Fruit fly (Drosophila melanogaster) S2 (cell line): ENCODE measurements around the gene mus201.

Experiments
- CG8478 ChIP-seq: fragments of >200 bp; optimal IDR thresholded peaks from 2 replicates; lab custom pipeline; 2018
- CTCF ChIP-seq, 2 experiments: fragments of >200 bp; optimal IDR thresholded peaks; 2 replicates each; lab custom pipeline; 2018

The mus201 gene

dm6 chr2L:8477971-8478370 is 40.0 kb downstream of the mus201 start:
- peak in 1 of 2 experiments; percentile 64 for TF ChIP-seq CTCF (optimal IDR thresholded peaks at IDR 0.05; lab: Kevin White, UChicago)
- TF ChIP-seq CG8478 (lab: Kevin White, UChicago), result no peak

DNA sequence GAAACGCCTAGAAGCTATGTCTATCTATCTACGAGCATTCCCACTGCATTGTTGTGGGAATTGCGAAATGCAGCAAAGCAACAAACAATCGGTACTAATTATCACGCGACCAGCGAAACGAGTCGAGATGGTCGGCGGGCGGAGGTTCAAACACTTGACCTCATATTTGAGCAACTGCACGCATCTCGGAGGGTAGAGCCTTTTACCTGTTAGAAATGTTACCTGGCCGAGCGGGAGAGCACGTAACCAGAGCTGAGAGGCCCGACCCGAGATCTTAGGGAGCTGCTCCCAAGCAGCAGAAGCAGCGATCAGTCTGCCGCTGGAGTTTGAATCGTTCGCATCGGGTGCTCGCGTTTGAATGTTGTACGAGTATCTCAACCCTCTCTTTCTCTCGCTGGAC is 40.4 kb downstream of the mus201 start:
- TF ChIP-seq CTCF (optimal IDR thresholded peaks at IDR 0.05; lab: Kevin White, UChicago) (no peak), CG8478 (lab: Kevin White, UChicago) (no peak)

DNA sequence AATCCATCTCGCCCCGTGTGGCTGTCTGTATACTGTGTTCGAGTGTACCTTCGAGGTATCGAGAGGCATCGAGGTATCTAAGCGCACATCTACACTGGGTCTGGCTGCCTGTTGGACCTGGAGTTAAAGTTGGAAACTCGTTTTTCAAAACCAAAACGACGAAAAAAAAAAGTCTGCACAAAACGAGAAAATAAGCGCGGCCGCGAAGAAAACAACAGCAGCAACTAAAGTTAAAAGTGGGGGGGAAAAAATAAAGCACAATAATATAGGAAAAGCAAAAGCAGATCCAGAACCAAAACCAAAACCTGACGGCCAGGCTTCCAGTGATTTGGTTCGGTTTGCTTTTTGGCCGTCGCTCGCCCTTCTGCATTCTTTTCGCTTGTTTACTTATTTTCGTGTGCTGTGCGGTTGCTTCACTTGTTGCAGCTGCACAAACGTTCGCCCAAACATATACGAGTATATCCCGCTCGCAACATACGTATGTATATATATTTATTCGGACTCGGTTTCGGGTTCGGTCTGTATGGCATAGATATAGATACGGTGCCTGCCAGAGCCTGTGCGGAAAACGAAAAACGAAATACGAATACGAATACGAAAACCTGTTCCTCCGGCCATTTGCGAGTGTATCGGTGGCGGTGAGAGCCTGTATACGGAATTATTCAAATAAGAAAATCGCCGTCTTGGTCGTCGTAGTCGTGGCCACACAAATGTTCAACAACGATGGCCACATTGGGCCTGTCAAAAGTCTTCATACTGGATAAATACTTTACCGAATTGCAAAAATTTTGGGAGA is 41.1 kb downstream of the mus201 start:
- no peak for TF ChIP-seq CG8478 (lab: Kevin White, UChicago)

DNA sequence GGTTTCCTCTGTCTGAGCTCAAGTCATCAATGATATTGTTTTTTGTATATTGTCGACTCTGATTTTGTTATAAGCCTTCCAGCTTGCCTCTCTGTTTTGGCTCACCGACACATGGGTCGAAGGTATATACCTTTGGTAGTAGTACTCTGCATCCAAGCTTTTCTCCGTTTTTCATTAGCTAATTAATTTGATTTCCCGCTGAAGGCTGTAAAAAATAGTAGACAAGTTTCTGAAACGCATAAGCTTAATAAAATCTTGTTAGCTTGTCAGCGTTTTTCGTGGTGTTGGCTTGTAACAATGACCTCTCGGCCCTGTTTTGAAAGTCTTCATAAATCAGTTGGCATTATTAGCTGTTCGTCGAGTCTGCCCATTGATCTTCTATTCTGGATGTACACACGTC is 42.9 kb downstream of the mus201 start:
- TF ChIP-seq CTCF (optimal IDR thresholded peaks at IDR 0.05; lab: Kevin White, UChicago) (no peak), CG8478 (lab: Kevin White, UChicago) (no peak)

DNA sequence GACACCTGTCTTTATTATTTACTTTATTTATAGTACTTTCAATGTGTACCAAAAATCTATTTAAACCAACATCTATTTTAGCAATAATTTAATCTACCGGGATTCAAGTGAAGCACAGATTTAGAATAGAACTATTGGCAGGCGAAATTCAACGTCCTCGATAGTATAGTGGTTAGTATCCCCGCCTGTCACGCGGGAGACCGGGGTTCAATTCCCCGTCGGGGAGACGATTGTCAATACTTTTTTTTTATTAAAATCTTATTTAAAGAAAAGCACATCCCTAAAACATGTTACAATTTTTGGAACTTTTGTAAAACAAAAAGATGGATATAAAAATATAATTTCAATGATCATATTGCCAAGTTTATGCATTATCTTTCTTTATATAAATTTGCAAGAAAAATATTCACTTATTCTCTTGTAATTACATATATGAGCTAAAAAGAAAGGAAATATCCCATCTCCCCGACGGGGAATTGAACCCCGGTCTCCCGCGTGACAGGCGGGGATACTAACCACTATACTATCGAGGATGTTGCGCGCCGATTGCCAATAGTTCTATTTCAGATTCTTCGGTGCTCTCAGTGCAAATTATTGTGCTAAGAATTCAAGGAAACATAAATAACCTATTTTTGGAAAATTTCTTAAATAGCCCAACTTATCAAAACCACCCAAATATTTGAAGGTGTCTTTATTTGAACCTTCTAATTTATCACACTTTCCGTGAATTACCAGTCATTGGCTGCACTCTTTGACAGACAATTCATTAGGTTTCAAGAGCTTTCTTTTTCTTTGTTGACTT is 43.9 kb downstream of the mus201 start, which contains the start of gene CG43796:
TSS of gene CG43796 (plus strand) at position 752 of the 802 bp plus-strand sequence.
- TF ChIP-seq CTCF (optimal IDR thresholded peaks at IDR 0.05; lab: Kevin White, UChicago), result no peak
- TF ChIP-seq CG8478 (lab: Kevin White, UChicago), result no peak

- TF ChIP-seq CTCF (optimal IDR thresholded peaks at IDR 0.05; lab: Kevin White, UChicago), result peak; percentile 71 to 86
- no peak for TF ChIP-seq CG8478 (lab: Kevin White, UChicago)
Observed at dm6 chr2L:8485562-8485961, 47.6 kb downstream of the mus201 start.

- TF ChIP-seq CG8478 (lab: Kevin White, UChicago) (no peak), CTCF (optimal IDR thresholded peaks at IDR 0.05; lab: Kevin White, UChicago) (peak in 1 of 2 experiments; percentile 10)
Observed at dm6 chr2L:8488735-8489134, 50.8 kb downstream of the mus201 start, which contains the start of gene CG13088. Gene CG13088, plus strand, starts transcription at chr2L:8488981.

DNA sequence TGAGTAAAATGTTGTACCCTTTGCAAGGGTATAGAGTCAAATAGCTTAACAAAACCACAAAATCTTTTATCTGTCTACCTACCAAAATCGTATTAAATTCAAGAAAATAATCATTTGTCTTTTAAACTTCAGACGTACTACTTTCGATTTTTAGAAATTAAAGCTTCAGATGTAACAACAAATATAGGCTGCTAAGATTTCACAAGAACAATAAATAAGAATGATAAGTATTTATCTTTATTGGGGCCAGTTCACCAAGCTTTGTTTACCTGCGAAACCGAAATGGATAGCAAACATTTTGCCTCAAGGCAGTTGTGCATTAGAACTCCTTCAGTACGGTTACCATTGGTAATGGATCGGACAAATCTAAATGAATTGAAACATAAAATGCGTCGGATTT is 52.5 kb downstream of the mus201 start, which contains the start of gene CG43400:
TSS of gene CG43400 (plus strand) at position 301 of the 400 bp plus-strand sequence.
- TF ChIP-seq CTCF (optimal IDR thresholded peaks at IDR 0.05; lab: Kevin White, UChicago) (no peak), CG8478 (lab: Kevin White, UChicago) (no peak)
